Worm (Caenorhabditis elegans): ENCODE results near the gene F59B2.9.

ce11 chrIII:8971255-8972020 is 40.8 kb downstream of the F59B2.9 start, which contains the start of the genes eif-3.D and R08D7.4:
- no peak for TF ChIP-seq elt-3 (tag; optimal IDR thresholded peaks at IDR 0.05)
- peak; percentile 49 for TF ChIP-seq pha-4 (tag; optimal IDR thresholded peaks at IDR 0.05)
- no peak for TF ChIP-seq blmp-1 (tag; optimal IDR thresholded peaks at IDR 0.05)
